Fruit fly (Drosophila melanogaster) whole organism, embryonic: Measurements from ENCODE around the gene Polr2I.

ENCODE experiments used
- BEAF-32 ChIP-seq: fragments of 200-800 bp; sonication (Bioruptor generic); optimal IDR thresholded peaks from 3 replicates; lab custom pipeline; 2017; ENCODE audit warnings: missing biosample characterization, missing genetic modification characterization, mild to moderate bottlenecking, moderate library complexity, missing genetic modification reagents
- BtbVII ChIP-seq: fragments of 200-800 bp; sonication (Bioruptor generic); optimal IDR thresholded peaks from 3 replicates; lab custom pipeline; 2017; ENCODE audit warnings: missing biosample characterization, mild to moderate bottlenecking, missing genetic modification characterization
- CG10959 ChIP-seq: fragments of 200-800 bp; sonication (Bioruptor generic); IDR thresholded peaks from 2 replicates; pipeline ENCODE4 v1.3.6; 2022; ENCODE audit warnings: missing biosample characterization, missing genetic modification characterization
- CG11085 ChIP-seq: fragments of 200-800 bp; sonication (Bioruptor generic); IDR thresholded peaks from 2 replicates; pipeline ENCODE4 v1.3.6; 2022; ENCODE audit warnings: missing biosample characterization, missing genetic modification characterization
- CG11398 ChIP-seq: fragments of 200-800 bp; sonication (Bioruptor generic); optimal IDR thresholded peaks from 2 replicates; lab custom pipeline; 2016; ENCODE audit warnings: missing biosample characterization, missing genetic modification characterization
- CG12299 ChIP-seq: fragments of 200-800 bp; sonication (Bioruptor generic); optimal IDR thresholded peaks from 2 replicates; lab custom pipeline; 2018; ENCODE audit warnings: missing biosample characterization, mild to moderate bottlenecking, missing genetic modification characterization
- CG12391 ChIP-seq: fragments of 200-800 bp; sonication (Bioruptor generic); optimal IDR thresholded peaks from 3 replicates; lab custom pipeline; 2018; ENCODE audit warnings: missing biosample characterization, mild to moderate bottlenecking, missing genetic modification characterization, moderate library complexity
- CG17359 ChIP-seq: fragments of 200-800 bp; sonication (Bioruptor generic); optimal IDR thresholded peaks from 3 replicates; lab custom pipeline; 2018; ENCODE audit warnings: missing biosample characterization, mild to moderate bottlenecking, missing genetic modification characterization, moderate library complexity
- CG18599 ChIP-seq: fragments of 200-800 bp; sonication (Bioruptor generic); optimal IDR thresholded peaks from 3 replicates; lab custom pipeline; 2017; ENCODE audit warnings: missing biosample characterization, missing genetic modification characterization, mild to moderate bottlenecking, moderate library complexity, missing genetic modification reagents
- CG30431 ChIP-seq: fragments of 200-800 bp; sonication (Bioruptor generic); optimal IDR thresholded peaks from 2 replicates; lab custom pipeline; 2017; ENCODE audit warnings: missing biosample characterization, missing genetic modification characterization
- CG32532 ChIP-seq: fragments of 200-800 bp; sonication (Bioruptor generic); IDR thresholded peaks from 2 replicates; pipeline ENCODE4 v1.3.6; 2022; ENCODE audit warnings: missing biosample characterization, missing genetic modification characterization
- CG6683 ChIP-seq: fragments of 200-800 bp; sonication (Bioruptor generic); optimal IDR thresholded peaks from 2 replicates; lab custom pipeline; 2017; ENCODE audit warnings: missing biosample characterization, mild to moderate bottlenecking, missing genetic modification characterization, missing genetic modification reagents
- CG6765 ChIP-seq: fragments of 200-800 bp; sonication (Bioruptor generic); optimal IDR thresholded peaks from 3 replicates; lab custom pipeline; 2017; ENCODE audit warnings: missing biosample characterization, mild to moderate bottlenecking, missing genetic modification characterization
- CG7786 ChIP-seq: fragments of 200-800 bp; sonication (Bioruptor generic); optimal IDR thresholded peaks from 2 replicates; lab custom pipeline; 2016; ENCODE audit warnings: missing biosample characterization, missing genetic modification characterization
- CG8765 ChIP-seq: fragments of 200-800 bp; sonication (Bioruptor generic); IDR thresholded peaks from 2 replicates; pipeline ENCODE4 v1.3.6; 2022; ENCODE audit warnings: missing biosample characterization, missing genetic modification characterization
- CHES-1-like ChIP-seq: fragments of 200-800 bp; sonication (Bioruptor generic); optimal IDR thresholded peaks from 2 replicates; lab custom pipeline; 2016; ENCODE audit warnings: missing biosample characterization, missing genetic modification characterization
- CTCF ChIP-seq: fragments of 200-800 bp; sonication (Bioruptor generic); optimal IDR thresholded peaks from 2 replicates; lab custom pipeline; 2017; ENCODE audit warnings: missing biosample characterization, mild to moderate bottlenecking, missing genetic modification characterization, moderate library complexity
- E2f2 ChIP-seq: fragments of 200-800 bp; sonication (Bioruptor generic); IDR thresholded peaks from 2 replicates; pipeline ENCODE4 v1.3.6; 2022; ENCODE audit warnings: missing biosample characterization, missing genetic modification characterization
- Eip74EF ChIP-seq, 2 experiments: fragments of 200-800 bp in 1 of 2; fragments of >200 bp in 1 of 2; sonication (Bioruptor generic) in 1 of 2; optimal IDR thresholded peaks; 2 replicates each; lab custom pipeline; 2017 to 2019; ENCODE audit warnings: missing biosample characterization in 2 of 2, missing genetic modification characterization in 2 of 2, mild to moderate bottlenecking in 1 of 2, moderate library complexity in 1 of 2
- Ets65A ChIP-seq: fragments of 200-800 bp; sonication (Bioruptor generic); peaks from one replicate; lab custom pipeline; 2016; ENCODE audit warnings: missing biosample characterization, missing genetic modification characterization
- Gug ChIP-seq: fragments of 200-800 bp; sonication (Bioruptor generic); IDR thresholded peaks from 4 replicates; pipeline ENCODE4 v1.3.6; 2022; ENCODE audit warnings: missing biosample characterization, missing genetic modification characterization
- HLH3B ChIP-seq: fragments of 200-800 bp; sonication (Bioruptor generic); IDR thresholded peaks from 2 replicates; pipeline ENCODE4 v1.3.6; 2022; ENCODE audit warnings: missing biosample characterization, missing genetic modification characterization
- HLH4C ChIP-seq: fragments of 200-800 bp; sonication (Bioruptor generic); IDR thresholded peaks from 3 replicates; pipeline ENCODE4 v1.3.6; 2022; ENCODE audit warnings: missing biosample characterization, missing genetic modification characterization; ENCODE audit not compliant: partially characterized antibody
- HLHmδ ChIP-seq: fragments of 200-800 bp; sonication (Bioruptor generic); optimal IDR thresholded peaks from 2 replicates; lab custom pipeline; 2018; ENCODE audit warnings: missing biosample characterization, mild to moderate bottlenecking, missing genetic modification characterization, moderate library complexity
- Hsf ChIP-seq: fragments of 200-800 bp; sonication (Bioruptor generic); optimal IDR thresholded peaks from 3 replicates; lab custom pipeline; 2016; ENCODE audit warnings: missing biosample characterization, missing genetic modification characterization
- NC2β ChIP-seq: fragments of 200-800 bp; sonication (Bioruptor generic); optimal IDR thresholded peaks from 2 replicates; lab custom pipeline; 2016; ENCODE audit warnings: missing biosample characterization, missing genetic modification characterization
- Sin3A ChIP-seq: fragments of >200 bp; optimal IDR thresholded peaks from 2 replicates; lab custom pipeline; 2018
- Trl ChIP-seq, 3 experiments: fragments of >200 bp in 2 of 3; fragments of 200-800 bp in 1 of 3; sonication (Bioruptor generic) in 1 of 3; optimal IDR thresholded peaks; 2 replicates in 1 of 3; 3 replicates in 2 of 3; lab custom pipeline; 2016 to 2017; ENCODE audit warnings: missing biosample characterization in 1 of 3, missing genetic modification characterization in 1 of 3
- abd-A ChIP-seq: fragments of 200-800 bp; sonication (Bioruptor generic); optimal IDR thresholded peaks from 3 replicates; lab custom pipeline; 2019; ENCODE audit warnings: missing biosample characterization, mild to moderate bottlenecking, missing genetic modification characterization, moderate library complexity
- cato ChIP-seq: fragments of 200-800 bp; sonication (Bioruptor generic); optimal IDR thresholded peaks from 2 replicates; lab custom pipeline; 2016; ENCODE audit warnings: missing biosample characterization, missing genetic modification characterization, borderline replicate concordance
- caup ChIP-seq: fragments of 200-800 bp; sonication (Bioruptor generic); optimal IDR thresholded peaks from 3 replicates; lab custom pipeline; 2017; ENCODE audit warnings: missing biosample characterization, mild to moderate bottlenecking, missing genetic modification characterization, moderate library complexity; ENCODE audit not compliant: severe bottlenecking
- crol ChIP-seq: fragments of 200-800 bp; sonication (Bioruptor generic); IDR thresholded peaks from 2 replicates; pipeline ENCODE4 v1.3.6; 2022; ENCODE audit warnings: missing biosample characterization, missing genetic modification characterization
- dmrt11E ChIP-seq: fragments of 200-800 bp; sonication (Bioruptor generic); optimal IDR thresholded peaks from 3 replicates; lab custom pipeline; 2018; ENCODE audit warnings: missing biosample characterization, mild to moderate bottlenecking, missing genetic modification characterization, moderate library complexity
- esg ChIP-seq: fragments of 200-800 bp; sonication (Bioruptor generic); conservative IDR thresholded peaks from 2 replicates; pipeline ENCODE4 v1.3.6; 2022; ENCODE audit warnings: missing biosample characterization, missing genetic modification characterization
- ewg ChIP-seq: fragments of 200-800 bp; sonication (Bioruptor generic); optimal IDR thresholded peaks from 3 replicates; lab custom pipeline; 2017; ENCODE audit warnings: mild to moderate bottlenecking, missing biosample characterization, missing genetic modification reagents, missing genetic modification characterization
- gcm ChIP-seq: fragments of 200-800 bp; sonication (Bioruptor generic); optimal IDR thresholded peaks from 2 replicates; lab custom pipeline; 2019; ENCODE audit warnings: missing biosample characterization, mild to moderate bottlenecking, missing genetic modification characterization, moderate library complexity
- gfzf ChIP-seq: fragments of 200-800 bp; sonication (Bioruptor generic); optimal IDR thresholded peaks from 2 replicates; lab custom pipeline; 2016; ENCODE audit warnings: missing biosample characterization, mild to moderate bottlenecking, missing genetic modification characterization, moderate library complexity
- grn ChIP-seq: fragments of 200-800 bp; sonication (Bioruptor generic); optimal IDR thresholded peaks from 3 replicates; lab custom pipeline; 2017; ENCODE audit warnings: missing biosample characterization, missing genetic modification characterization
- gt ChIP-seq: fragments of 200-800 bp; sonication (Bioruptor generic); IDR thresholded peaks from 2 replicates; pipeline ENCODE4 v1.3.6; 2022; ENCODE audit warnings: missing biosample characterization, missing genetic modification characterization
- kay ChIP-seq: fragments of 200-800 bp; sonication (Bioruptor generic); optimal IDR thresholded peaks from 2 replicates; lab custom pipeline; 2016; ENCODE audit warnings: missing biosample characterization, missing genetic modification characterization
- mam ChIP-seq: fragments of 200-800 bp; sonication (Bioruptor generic); optimal IDR thresholded peaks from 3 replicates; lab custom pipeline; 2016; ENCODE audit warnings: missing biosample characterization, missing genetic modification characterization
- mirr ChIP-seq: fragments of 200-800 bp; sonication (Bioruptor generic); optimal IDR thresholded peaks from 3 replicates; lab custom pipeline; 2018; ENCODE audit warnings: missing biosample characterization, mild to moderate bottlenecking, missing genetic modification characterization
- odd ChIP-seq: fragments of 200-800 bp; sonication (Bioruptor generic); optimal IDR thresholded peaks from 2 replicates; lab custom pipeline; 2017; ENCODE audit warnings: missing biosample characterization, mild to moderate bottlenecking, missing genetic modification characterization
- prd ChIP-seq, 3 experiments: fragments of >200 bp in 2 of 3; fragments of 200-800 bp in 1 of 3; sonication (Bioruptor generic) in 1 of 3; optimal IDR thresholded peaks in 2 of 3; IDR thresholded peaks in 1 of 3; 2 replicates in 2 of 3; 3 replicates in 1 of 3; pipeline versions ENCODE4 v1.3.6 to Lab custom; 2017 to 2022; ENCODE audit warnings: missing biosample characterization in 1 of 3, missing genetic modification characterization in 1 of 3
- ranshi ChIP-seq: fragments of 200-800 bp; sonication (Bioruptor generic); IDR thresholded peaks from 2 replicates; pipeline ENCODE4 v1.3.6; 2022; ENCODE audit warnings: missing biosample characterization, missing genetic modification characterization
- salm ChIP-seq: fragments of 200-800 bp; sonication (Bioruptor generic); optimal IDR thresholded peaks from 2 replicates; lab custom pipeline; 2018; ENCODE audit warnings: missing biosample characterization, mild to moderate bottlenecking, missing genetic modification characterization
- sens-2 ChIP-seq: fragments of 200-800 bp; sonication (Bioruptor generic); IDR thresholded peaks from 2 replicates; pipeline ENCODE4 v1.3.6; 2022; ENCODE audit warnings: missing biosample characterization, missing genetic modification characterization
- sisA ChIP-seq: fragments of 200-800 bp; sonication (Bioruptor generic); IDR thresholded peaks from 2 replicates; pipeline ENCODE4 v1.3.6; 2022; ENCODE audit warnings: missing biosample characterization, missing genetic modification characterization

The Polr2I gene

dm6 chr3R:14346838-14347745 lies 38.2 kb downstream of the Polr2I start (continued):
- TF ChIP-seq prd (optimal IDR thresholded peaks at IDR 0.05; lab: Kevin White, UChicago) (no peak), prd (GFP tag; IDR thresholded peaks at IDR 0.05; lab: Robert Waterston, UW) (peak; percentile 28; the same call in 1 of the 3 replicates), CG7786 (GFP tag; lab: Kevin White, UChicago) (no peak), BtbVII (GFP tag; lab: Kevin White, UChicago) (peak; percentile 74), gfzf (GFP tag; lab: Kevin White, UChicago) (no peak), CG6683 (GFP tag; lab: Kevin White, UChicago) (peak; percentile 60), caup (peak; percentile 72), Sin3A (lab: Kevin White, UChicago) (no peak), CG10959 (GFP tag; lab: Robert Waterston, UW) (no peak), CG17359 (tag; lab: Kevin White, UChicago) (peak; percentile 66), odd (peak; percentile 51), CG11085 (GFP tag; lab: Robert Waterston, UW) (no peak), salm (tag; lab: Kevin White, UChicago) (no peak), Gug (GFP tag; lab: Robert Waterston, UW) (0 out of 4 replicates have a peak, but pooled peaks have one; percentile 2), ranshi (GFP tag; lab: Robert Waterston, UW) (peak; percentile 38; the same call in 1 of the 2 replicates), sisA (peak; percentile 61), sens-2 (GFP tag; lab: Robert Waterston, UW) (no peak), HLHmδ (no peak), cato (GFP tag; lab: Kevin White, UChicago) (peak; percentile 31), BEAF-32 (GFP tag; lab: Kevin White, UChicago) (no peak), CG30431 (GFP tag; lab: Kevin White, UChicago) (peak; percentile 20), HLH3B (GFP tag; lab: Robert Waterston, UW) (peak; percentile 40; the same call in 1 of the 2 replicates), gcm (GFP tag; lab: Kevin White, UChicago) (peak; percentile 10), abd-A (tag; lab: Kevin White, UChicago) (peak; percentile 99), mam (GFP tag; lab: Kevin White, UChicago) (peak; percentile 32), Eip74EF (GFP tag; optimal IDR thresholded peaks at IDR 0.05; lab: Kevin White, UChicago) (peak in 1 of 2 experiments; percentile 33), esg (no peak; the same call in 1 of the 2 replicates), mirr (peak; percentile 30), CG32532 (GFP tag; lab: Robert Waterston, UW) (peak; percentile 57; the same call in 1 of the 2 replicates), CHES-1-like (GFP tag; lab: Kevin White, UChicago) (no peak), Hsf (GFP tag; lab: Kevin White, UChicago) (peak; percentile 20), CG8765 (GFP tag; lab: Robert Waterston, UW) (no peak), kay (GFP tag; lab: Kevin White, UChicago) (peak; percentile 23), Ets65A (GFP tag; lab: Kevin White, UChicago) (peak; percentile 93), grn (GFP tag; lab: Kevin White, UChicago) (no peak), HLH4C (GFP tag; lab: Robert Waterston, UW) (no peak), CG11398 (no peak), E2f2 (GFP tag; lab: Robert Waterston, UW) (peak; percentile 34; the same call in 1 of the 2 replicates), CG6765 (GFP tag; lab: Kevin White, UChicago) (peak; percentile 36), CG12299 (tag; lab: Kevin White, UChicago) (no peak), Trl (optimal IDR thresholded peaks at IDR 0.05; lab: Kevin White, UChicago) (peak; percentile 69 to 84), Trl (GFP tag; optimal IDR thresholded peaks at IDR 0.05; lab: Kevin White, UChicago) (no peak), NC2β (GFP tag; lab: Kevin White, UChicago) (no peak), CTCF (peak; percentile 5), CG12391 (peak; percentile 65), crol (GFP tag; lab: Robert Waterston, UW) (peak; percentile 14; the same call in 1 of the 2 replicates), CG18599 (GFP tag; lab: Kevin White, UChicago) (peak; percentile 88), gt (GFP tag; lab: Robert Waterston, UW) (no peak), ewg (GFP tag; lab: Kevin White, UChicago) (no peak), dmrt11E (tag; lab: Kevin White, UChicago) (no peak)
